Fruit fly (Drosophila melanogaster) whole organism, wandering third instar larva: Measurements from ENCODE around the gene REPTOR-BP.

Source experiments
- Hr78 ChIP-seq: fragments of >200 bp; optimal IDR thresholded peaks from 2 replicates; lab custom pipeline; 2017; ENCODE audit warnings: missing biosample characterization, missing genetic modification characterization
- br ChIP-seq: fragments of 200-800 bp; sonication (Bioruptor generic); optimal IDR thresholded peaks from 2 replicates; lab custom pipeline; 2016; ENCODE audit warnings: missing biosample characterization, missing genetic modification characterization
- brk ChIP-seq: fragments of 200-800 bp; sonication (Bioruptor generic); optimal IDR thresholded peaks from 2 replicates; lab custom pipeline; 2016; ENCODE audit warnings: missing biosample characterization, mild to moderate bottlenecking, missing genetic modification characterization
- usp ChIP-seq: fragments of >200 bp; optimal IDR thresholded peaks from 2 replicates; lab custom pipeline; 2017; ENCODE audit warnings: missing biosample characterization, missing genetic modification characterization

- TF ChIP-seq Hr78 (GFP tag; lab: Kevin White, UChicago) (no peak), brk (GFP tag; lab: Kevin White, UChicago) (no peak), usp (GFP tag; lab: Kevin White, UChicago) (no peak), br (GFP tag; lab: Kevin White, UChicago) (no peak)
These were observed 3.8 kb upstream of the REPTOR-BP start for dm6 chr2L:10259960-10260749.
